Worm (Caenorhabditis elegans) whole organism, L1 larva: Measurements from ENCODE around the gene T09F3.7.

Experiments
- ceh-63 ChIP-seq: fragments of 200-800 bp; sonication (Bioruptor generic); optimal IDR thresholded peaks from 2 replicates; lab custom pipeline; 2018; ENCODE audit warnings: mild to moderate bottlenecking, missing genetic modification characterization, missing compliant biosample characterization
- dpl-1 ChIP-seq, 3 experiments: fragments of 150-350 bp in 2 of 3; sonication (generic microtip) in 1 of 3; optimal IDR thresholded peaks; 2 replicates each; lab custom pipeline; 2014 to 2017; ENCODE audit warnings: missing biosample characterization in 3 of 3, missing genetic modification characterization in 3 of 3, missing genetic modification reagents in 3 of 3
- fkh-10 ChIP-seq: sonication (generic microtip); optimal IDR thresholded peaks from 2 replicates; lab custom pipeline; 2017; ENCODE audit warnings: missing biosample characterization, missing genetic modification reagents, missing genetic modification characterization
- lsy-2 ChIP-seq, 2 experiments: fragments of 150-350 bp; optimal IDR thresholded peaks; 2 replicates each; lab custom pipeline; 2014; ENCODE audit warnings: missing biosample characterization in 2 of 2, missing genetic modification characterization in 2 of 2
- tbx-2 ChIP-seq: sonication (generic microtip); optimal IDR thresholded peaks from 2 replicates; lab custom pipeline; 2016; ENCODE audit warnings: missing genetic modification characterization, missing compliant biosample characterization
- unc-130 ChIP-seq: fragments of 150-350 bp; optimal IDR thresholded peaks from 2 replicates; lab custom pipeline; 2017; ENCODE audit warnings: missing biosample characterization, missing genetic modification characterization, inconsistent platforms
- unc-98 ChIP-seq: fragments of 200-800 bp; sonication (Bioruptor generic); IDR thresholded peaks from 2 replicates; pipeline ENCODE4 v1.3.6; 2022; ENCODE audit warnings: missing genetic modification characterization, missing compliant biosample characterization
- ztf-11 ChIP-seq, 2 experiments: sonication (generic microtip); optimal IDR thresholded peaks; 2 replicates each; lab custom pipeline; 2016 to 2017; ENCODE audit warnings: missing genetic modification characterization in 2 of 2, missing biosample characterization in 1 of 2, missing compliant biosample characterization in 1 of 2

ce11 chrII:10421941-10422340, 31.0 kb downstream of the T09F3.7 start, which contains the start of gene frpr-21:
- TF ChIP-seq unc-130 (no peak), dpl-1 (GFP tag; optimal IDR thresholded peaks at IDR 0.05; lab: Kevin White, UChicago) (no peak), ztf-11 (tag; optimal IDR thresholded peaks at IDR 0.05; lab: Kevin White, UChicago) (no peak), ceh-63 (GFP tag; lab: Kevin White, UChicago) (no peak), unc-98 (GFP tag; lab: Robert Waterston, UW) (no peak), fkh-10 (GFP tag; lab: Kevin White, UChicago) (no peak), tbx-2 (tag; lab: Kevin White, UChicago) (no peak), lsy-2 (tag; optimal IDR thresholded peaks at IDR 0.05; lab: Kevin White, UChicago) (no peak)
